Fruit fly (Drosophila melanogaster): ENCODE results near the gene CG8997.

The CG8997 gene

DNA sequence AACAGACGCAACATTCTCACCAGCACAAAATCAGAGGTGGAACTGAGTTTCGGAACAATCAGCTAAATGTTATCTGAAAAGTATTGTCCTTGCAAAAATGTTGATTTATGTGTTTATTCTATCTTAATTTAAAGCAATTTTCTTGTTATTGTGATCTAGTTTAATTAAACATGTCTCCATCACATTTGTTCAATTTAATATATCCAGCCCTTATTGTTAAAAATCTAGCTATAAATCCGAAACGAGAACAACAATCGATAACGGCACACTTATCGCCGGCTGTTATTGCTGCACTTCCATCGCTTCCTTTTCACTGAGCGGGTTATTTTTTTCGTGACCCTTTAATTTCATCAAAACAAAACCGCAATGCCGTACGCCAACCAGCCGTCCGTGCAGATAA is 12.1 kb downstream of the CG8997 start, which contains the start of the genes GatC, PolG2 and Polr2C (continued):
- TF ChIP-seq CG6813 (GFP tag; optimal IDR thresholded peaks at IDR 0.05) (no peak), lab (GFP tag; optimal IDR thresholded peaks at IDR 0.05) (no peak), CG33213 (GFP tag; optimal IDR thresholded peaks at IDR 0.05) (peak; percentile 27), CG7928 (GFP tag; optimal IDR thresholded peaks at IDR 0.05) (peak; percentile 76), slou (GFP tag; optimal IDR thresholded peaks at IDR 0.05) (no peak), CG4730 (GFP tag; IDR thresholded peaks at IDR 0.05) (no peak), mld (GFP tag; IDR thresholded peaks at IDR 0.05; ENCODE audit: partially characterized antibody) (peak; percentile 78; the same call in 2 of the 3 replicates), pho (GFP tag; optimal IDR thresholded peaks at IDR 0.05) (peak; percentile 5), tna (GFP tag; IDR thresholded peaks at IDR 0.05; ENCODE audit: partially characterized antibody) (peak; percentile 90), CG11560 (tag; IDR thresholded peaks at IDR 0.05) (no peak), Mad (GFP tag; optimal IDR thresholded peaks at IDR 0.05) (no peak), prd (optimal IDR thresholded peaks at IDR 0.05) (no peak), prd (GFP tag; IDR thresholded peaks at IDR 0.05) (peak; percentile 47; the same call in 2 of the 3 replicates), MTF-1 (GFP tag; optimal IDR thresholded peaks at IDR 0.05; ENCODE audit: borderline replicate concordance) (no peak), Pdp1 (GFP tag; optimal IDR thresholded peaks at IDR 0.05) (peak in 1 of 2 experiments; percentile 34), zf30C (GFP tag; optimal IDR thresholded peaks at IDR 0.05) (no peak), CG2129 (GFP tag; IDR thresholded peaks at IDR 0.05; ENCODE audit: partially characterized antibody) (peak; percentile 52), Adf1 (GFP tag; IDR thresholded peaks at IDR 0.05) (0 out of 2 replicates have a peak, but pooled peaks have one; percentile 25), CG7271 (tag; optimal IDR thresholded peaks at IDR 0.05) (no peak), CG12744 (GFP tag; optimal IDR thresholded peaks at IDR 0.05) (no peak), ATbp (GFP tag; optimal IDR thresholded peaks at IDR 0.05) (no peak), CG9817 (tag; optimal IDR thresholded peaks at IDR 0.05) (peak; percentile 40), ac (GFP tag; optimal IDR thresholded peaks at IDR 0.05) (no peak), CG18476 (GFP tag; optimal IDR thresholded peaks at IDR 0.05) (no peak), eve (GFP tag; optimal IDR thresholded peaks at IDR 0.05) (no peak), Dref (GFP tag; IDR thresholded peaks at IDR 0.05) (peak; percentile 80), CG16863 (GFP tag; optimal IDR thresholded peaks at IDR 0.05) (peak; percentile 38), CG6765 (GFP tag; optimal IDR thresholded peaks at IDR 0.05) (no peak), Hr51 (GFP tag; optimal IDR thresholded peaks at IDR 0.05) (no peak), CG16815 (GFP tag; optimal IDR thresholded peaks at IDR 0.05) (no peak), fd64A (GFP tag; optimal IDR thresholded peaks at IDR 0.05) (no peak), CG14441 (GFP tag; IDR thresholded peaks at IDR 0.05) (no peak), CG18619 (GFP tag; optimal IDR thresholded peaks at IDR 0.05) (no peak), Fer1 (GFP tag; optimal IDR thresholded peaks at IDR 0.05) (no peak), CG10366 (GFP tag; IDR thresholded peaks at IDR 0.05) (peak; percentile 67), Ets65A (GFP tag) (peak; percentile 34), Mes4 (GFP tag; optimal IDR thresholded peaks at IDR 0.05) (peak; percentile 9), ato (GFP tag; IDR thresholded peaks at IDR 0.05; ENCODE audit: partially characterized antibody) (peak; percentile 87), CG11723 (GFP tag; optimal IDR thresholded peaks at IDR 0.05) (no peak), Ssrp (tag; optimal IDR thresholded peaks at IDR 0.05) (peak; percentile 35), CG12942 (GFP tag; optimal IDR thresholded peaks at IDR 0.05) (peak; percentile 11), Dll (GFP tag; IDR thresholded peaks at IDR 0.05; ENCODE audit: partially characterized antibody) (peak; percentile 80), dm (GFP tag; optimal IDR thresholded peaks at IDR 0.05) (no peak), Hr3 (GFP tag; optimal IDR thresholded peaks at IDR 0.05) (peak; percentile 52), pita (GFP tag; optimal IDR thresholded peaks at IDR 0.05) (no peak), dmrt99B (tag; optimal IDR thresholded peaks at IDR 0.05) (no peak), CG17328 (GFP tag; IDR thresholded peaks at IDR 0.05) (no peak), jing (GFP tag; optimal IDR thresholded peaks at IDR 0.05) (no peak), sima (GFP tag; optimal IDR thresholded peaks at IDR 0.05) (no peak), D19A (tag; optimal IDR thresholded peaks at IDR 0.05) (no peak), Fer3 (tag; optimal IDR thresholded peaks at IDR 0.05) (no peak)
